Fruit fly (Drosophila melanogaster): ENCODE data around the gene CG2258.

CG2258 gene

dm6 chrX:8091017-8091620 lies 10.8 kb downstream of the CG2258 start (continued):
- peak; percentile 81 for TF ChIP-seq psq (GFP tag; optimal IDR thresholded peaks at IDR 0.05)
- TF ChIP-seq yki (optimal IDR thresholded peaks at IDR 0.05), result peak; percentile 5
- TF ChIP-seq CG1832 (GFP tag; optimal IDR thresholded peaks at IDR 0.05), result no peak
- TF ChIP-seq tup (GFP tag; optimal IDR thresholded peaks at IDR 0.05), result peak; percentile 80
- TF ChIP-seq Oli (tag; optimal IDR thresholded peaks at IDR 0.05), result peak; percentile 95
- peak; percentile 84 for TF ChIP-seq Atf-2 (GFP tag; optimal IDR thresholded peaks at IDR 0.05)
- TF ChIP-seq H15 (GFP tag; IDR thresholded peaks at IDR 0.05), result peak; percentile 98
- no peak for TF ChIP-seq pfk (GFP tag; optimal IDR thresholded peaks at IDR 0.05)
- peak; percentile 96 for TF ChIP-seq CG17612 (GFP tag; IDR thresholded peaks at IDR 0.05)
- no peak for TF ChIP-seq zen2 (GFP tag; IDR thresholded peaks at IDR 0.05; ENCODE audit: partially characterized antibody)
- peak; percentile 92 for TF ChIP-seq Sox100B (GFP tag; optimal IDR thresholded peaks at IDR 0.05)
- TF ChIP-seq zfh2 (GFP tag; optimal IDR thresholded peaks at IDR 0.05), result peak; percentile 87
- TF ChIP-seq prd (optimal IDR thresholded peaks at IDR 0.05), result no peak
- peak; percentile 98 for TF ChIP-seq prd (GFP tag; IDR thresholded peaks at IDR 0.05)
- TF ChIP-seq CG11504 (tag; optimal IDR thresholded peaks at IDR 0.05), result peak; percentile 95
- peak; percentile 88 for TF ChIP-seq CG16863 (GFP tag; optimal IDR thresholded peaks at IDR 0.05)
- TF ChIP-seq D19B (GFP tag; optimal IDR thresholded peaks at IDR 0.05), result peak; percentile 90
- peak; percentile 97 for TF ChIP-seq sens-2 (GFP tag; IDR thresholded peaks at IDR 0.05)
- peak; percentile 80 for TF ChIP-seq CG13624 (GFP tag; optimal IDR thresholded peaks at IDR 0.05)
- peak; percentile 98 for TF ChIP-seq Fer1 (GFP tag; optimal IDR thresholded peaks at IDR 0.05)
- peak; percentile 85 for TF ChIP-seq pnt (GFP tag; optimal IDR thresholded peaks at IDR 0.05)
- TF ChIP-seq slbo (GFP tag; IDR thresholded peaks at IDR 0.05), result peak; percentile 99
- no peak for TF ChIP-seq CG42726 (GFP tag; IDR thresholded peaks at IDR 0.05; ENCODE audit: partially characterized antibody)
- no peak for TF ChIP-seq D (optimal IDR thresholded peaks at IDR 0.05)
- TF ChIP-seq D (GFP tag; optimal IDR thresholded peaks at IDR 0.05), result peak; percentile 93
- TF ChIP-seq CG11247 (GFP tag; IDR thresholded peaks at IDR 0.05), result peak; percentile 99
- peak; percentile 96 for TF ChIP-seq peb (GFP tag; IDR thresholded peaks at IDR 0.05)
- TF ChIP-seq zfh1 (GFP tag; IDR thresholded peaks at IDR 0.05), result peak; percentile 99
- peak; percentile 93 for TF ChIP-seq CG13894 (tag; optimal IDR thresholded peaks at IDR 0.05)
- TF ChIP-seq CG32532 (GFP tag; IDR thresholded peaks at IDR 0.05), result peak; percentile 99
- peak; percentile 93 for TF ChIP-seq Ssrp (tag; optimal IDR thresholded peaks at IDR 0.05)
- TF ChIP-seq CG1529 (GFP tag; optimal IDR thresholded peaks at IDR 0.05), result peak; percentile 93
- TF ChIP-seq CG4360 (GFP tag; IDR thresholded peaks at IDR 0.05), result peak; percentile 73
- 0 out of 2 replicates have a peak, but pooled peaks have one; percentile 8 for TF ChIP-seq tna (GFP tag; IDR thresholded peaks at IDR 0.05; ENCODE audit: partially characterized antibody)
- peak; percentile 89 for TF ChIP-seq chn (GFP tag; optimal IDR thresholded peaks at IDR 0.05)
- peak; percentile 83 for TF ChIP-seq Nf-YB (GFP tag; optimal IDR thresholded peaks at IDR 0.05)
- peak; percentile 97 for TF ChIP-seq sim (GFP tag; IDR thresholded peaks at IDR 0.05)
- TF ChIP-seq pum (GFP tag; optimal IDR thresholded peaks at IDR 0.05), result peak; percentile 80
- TF ChIP-seq ewg (GFP tag; optimal IDR thresholded peaks at IDR 0.05), result peak; percentile 93
- TF ChIP-seq zf30C (GFP tag; optimal IDR thresholded peaks at IDR 0.05), result no peak
- TF ChIP-seq CG7372 (GFP tag; IDR thresholded peaks at IDR 0.05), result peak; percentile 97
- no peak for TF ChIP-seq CG8478 (optimal IDR thresholded peaks at IDR 0.05)
- TF ChIP-seq CG5953 (GFP tag; IDR thresholded peaks at IDR 0.05), result peak; percentile 99
- peak; percentile 94 for TF ChIP-seq Chrac-16 (GFP tag; optimal IDR thresholded peaks at IDR 0.05)
- TF ChIP-seq HLH4C (GFP tag; IDR thresholded peaks at IDR 0.05; ENCODE audit: partially characterized antibody), result no peak
- TF ChIP-seq aop (GFP tag; IDR thresholded peaks at IDR 0.05), result peak; percentile 94
- TF ChIP-seq Atf6 (GFP tag; IDR thresholded peaks at IDR 0.05), result peak; percentile 98
- TF ChIP-seq CG18619 (GFP tag; optimal IDR thresholded peaks at IDR 0.05), result peak; percentile 96
- TF ChIP-seq Dip3 (GFP tag; optimal IDR thresholded peaks at IDR 0.05), result peak; percentile 86
- TF ChIP-seq kay (GFP tag; optimal IDR thresholded peaks at IDR 0.05), result peak; percentile 92
- peak; percentile 94 for TF ChIP-seq Max (GFP tag; optimal IDR thresholded peaks at IDR 0.05)
- TF ChIP-seq klu (GFP tag; IDR thresholded peaks at IDR 0.05), result peak; percentile 95

All from whole organism, embryonic.